Worm (Caenorhabditis elegans) whole organism, young adult: ENCODE results near the gene F54D12.8.

Experiments
- B0035.1 ChIP-seq: sonication (generic microtip); optimal IDR thresholded peaks from 2 replicates; lab custom pipeline; 2016; ENCODE audit warnings: missing genetic modification characterization, mild to moderate bottlenecking, missing compliant biosample characterization, missing genotype, missing genetic modification reagents
- F10E7.11 ChIP-seq: sonication (generic microtip); optimal IDR thresholded peaks from 2 replicates; lab custom pipeline; 2017; ENCODE audit warnings: mild to moderate bottlenecking, missing genetic modification characterization, moderate library complexity, missing compliant biosample characterization
- F33H1.4 ChIP-seq: fragments of 200-800 bp; sonication (Bioruptor generic); IDR thresholded peaks from 2 replicates; pipeline ENCODE4 v1.3.6; 2022; ENCODE audit warnings: missing genetic modification reagents, missing genetic modification characterization, missing compliant biosample characterization
- F55B11.4 ChIP-seq: sonication (generic microtip); optimal IDR thresholded peaks from 2 replicates; lab custom pipeline; 2016; ENCODE audit warnings: missing compliant biosample characterization, missing genetic modification characterization, borderline replicate concordance; ENCODE audit not compliant: insufficient read depth
- F57C9.4 ChIP-seq: sonication (generic microtip); optimal IDR thresholded peaks from 2 replicates; lab custom pipeline; 2017; ENCODE audit warnings: mild to moderate bottlenecking, missing genetic modification characterization, missing compliant biosample characterization
- T07F8.4 ChIP-seq: sonication (generic microtip); optimal IDR thresholded peaks from 2 replicates; lab custom pipeline; 2016; ENCODE audit warnings: mild to moderate bottlenecking, missing genetic modification characterization, moderate library complexity, missing compliant biosample characterization
- T26A5.8 ChIP-seq: sonication (generic microtip); optimal IDR thresholded peaks from 2 replicates; lab custom pipeline; 2016; ENCODE audit warnings: missing genetic modification characterization, missing compliant biosample characterization
- Y53G8AR.9 ChIP-seq: fragments of 200-800 bp; sonication (Bioruptor generic); conservative IDR thresholded peaks from 2 replicates; pipeline ENCODE4 v1.3.6; 2022; ENCODE audit warnings: missing genetic modification reagents, missing genetic modification characterization, missing compliant biosample characterization
- Y56A3A.18 ChIP-seq: fragments of 200-800 bp; sonication (Bioruptor generic); IDR thresholded peaks from 2 replicates; pipeline ENCODE4 v1.3.6; 2022; ENCODE audit warnings: missing genetic modification reagents, missing genetic modification characterization, missing compliant biosample characterization
- Y95B8A.8 ChIP-seq: fragments of 200-800 bp; sonication (Bioruptor generic); IDR thresholded peaks from 2 replicates; pipeline ENCODE4 v1.3.6; 2022; ENCODE audit warnings: missing genetic modification reagents, missing genetic modification characterization, missing compliant biosample characterization
- akir-1 ChIP-seq: fragments of 200-800 bp; sonication (Bioruptor generic); optimal IDR thresholded peaks from 2 replicates; lab custom pipeline; 2018; ENCODE audit warnings: mild to moderate bottlenecking, missing genetic modification characterization, moderate library complexity, missing compliant biosample characterization
- ama-1 ChIP-seq, 3 experiments: fragments of 150-350 bp in 1 of 3; sonication (generic microtip) in 2 of 3; optimal IDR thresholded peaks; 2 replicates each; lab custom pipeline; 2014 to 2018; ENCODE audit warnings: missing biosample characterization in 2 of 3, missing genetic modification characterization in 2 of 3, missing genetic modification reagents in 2 of 3
- athp-1 ChIP-seq: sonication (generic microtip); optimal IDR thresholded peaks from 2 replicates; lab custom pipeline; 2017; ENCODE audit warnings: mild to moderate bottlenecking, missing genetic modification characterization, missing compliant biosample characterization
- attf-3 ChIP-seq: fragments of 200-800 bp; sonication (Bioruptor generic); conservative IDR thresholded peaks from 2 replicates; pipeline ENCODE4 v1.3.6; 2022; ENCODE audit warnings: missing genetic modification reagents, missing genetic modification characterization, missing compliant biosample characterization
- bed-2 ChIP-seq: fragments of 200-800 bp; sonication (Bioruptor generic); IDR thresholded peaks from 2 replicates; pipeline ENCODE4 v1.3.6; 2022; ENCODE audit warnings: missing genetic modification reagents, missing genetic modification characterization, missing compliant biosample characterization
- cebp-2 ChIP-seq: fragments of 200-800 bp; sonication (Bioruptor generic); IDR thresholded peaks from 2 replicates; pipeline ENCODE4 v1.3.6; 2022; ENCODE audit warnings: missing genetic modification characterization, missing compliant biosample characterization
- ceh-100 ChIP-seq: fragments of 200-800 bp; sonication (Bioruptor generic); IDR thresholded peaks from 2 replicates; pipeline ENCODE4 v1.3.6; 2022; ENCODE audit warnings: missing genetic modification reagents, missing genetic modification characterization, missing compliant biosample characterization
- ceh-40 ChIP-seq: fragments of 200-800 bp; sonication (Bioruptor generic); IDR thresholded peaks from 2 replicates; pipeline ENCODE4 v1.3.6; 2022; ENCODE audit warnings: missing genetic modification characterization, missing compliant biosample characterization
- ceh-91 ChIP-seq: fragments of 200-800 bp; sonication (Bioruptor generic); IDR thresholded peaks from 2 replicates; pipeline ENCODE4 v1.3.6; 2022; ENCODE audit warnings: missing genetic modification reagents, missing genetic modification characterization, missing compliant biosample characterization
- dpl-1 ChIP-seq: fragments of 150-350 bp; optimal IDR thresholded peaks from 2 replicates; lab custom pipeline; 2014; ENCODE audit warnings: missing biosample characterization, missing genetic modification reagents, missing genetic modification characterization
- efl-1 ChIP-seq: fragments of 150-350 bp; optimal IDR thresholded peaks from 2 replicates; lab custom pipeline; 2014; ENCODE audit warnings: missing biosample characterization, missing genetic modification reagents, missing genetic modification characterization
- hlh-12 ChIP-seq: sonication (generic microtip); optimal IDR thresholded peaks from 2 replicates; lab custom pipeline; 2016; ENCODE audit warnings: missing genetic modification characterization, missing compliant biosample characterization
- hlh-26 ChIP-seq: fragments of 200-800 bp; sonication (Bioruptor generic); conservative IDR thresholded peaks from 2 replicates; pipeline ENCODE4 v1.3.6; 2022; ENCODE audit warnings: missing genetic modification reagents, missing genetic modification characterization, missing compliant biosample characterization
- let-607 ChIP-seq, 2 experiments: fragments of 200-800 bp in 1 of 2; sonication (Bioruptor generic) in 1 of 2; sonication (generic microtip) in 1 of 2; optimal IDR thresholded peaks; 2 replicates each; lab custom pipeline; 2016 to 2018; ENCODE audit warnings: mild to moderate bottlenecking in 2 of 2, missing compliant biosample characterization in 2 of 2, missing genetic modification characterization in 2 of 2, moderate library complexity in 2 of 2, missing genotype in 1 of 2
- lin-26 ChIP-seq: fragments of 200-800 bp; sonication (Bioruptor generic); IDR thresholded peaks from 2 replicates; pipeline ENCODE4 v1.3.6; 2022; ENCODE audit warnings: missing genetic modification reagents, missing genetic modification characterization, missing compliant biosample characterization
- lin-35 ChIP-seq, 3 experiments: fragments of 150-350 bp in 2 of 3; sonication (generic microtip) in 1 of 3; optimal IDR thresholded peaks; 2 replicates each; lab custom pipeline; 2014 to 2018; ENCODE audit warnings: missing biosample characterization in 3 of 3, missing genetic modification characterization in 3 of 3, missing genetic modification reagents in 3 of 3
- lir-1 ChIP-seq: fragments of 200-800 bp; sonication (Bioruptor generic); conservative IDR thresholded peaks from 2 replicates; pipeline ENCODE4 v1.3.6; 2022; ENCODE audit warnings: missing genetic modification reagents, missing genetic modification characterization, missing compliant biosample characterization
- lsy-27 ChIP-seq: sonication (generic microtip); optimal IDR thresholded peaks from 2 replicates; lab custom pipeline; 2017; ENCODE audit warnings: missing genetic modification characterization, mild to moderate bottlenecking, missing compliant biosample characterization, antibody characterized with exemption, missing genotype, borderline replicate concordance; ENCODE audit not compliant: insufficient read depth
- madf-6 ChIP-seq: fragments of 200-800 bp; sonication (Bioruptor generic); IDR thresholded peaks from 2 replicates; pipeline ENCODE4 v1.3.6; 2022; ENCODE audit warnings: missing genetic modification reagents, missing genetic modification characterization, missing compliant biosample characterization
- mcd-1 ChIP-seq: fragments of 200-800 bp; sonication (Bioruptor generic); IDR thresholded peaks from 2 replicates; pipeline ENCODE4 v1.3.6; 2022; ENCODE audit warnings: missing genetic modification reagents, missing genetic modification characterization, missing compliant biosample characterization
- mxl-1 ChIP-seq: sonication (generic microtip); optimal IDR thresholded peaks from 2 replicates; lab custom pipeline; 2016; ENCODE audit warnings: missing genetic modification characterization, missing compliant biosample characterization
- nfyb-1 ChIP-seq: fragments of 200-800 bp; sonication (Bioruptor generic); IDR thresholded peaks from 2 replicates; pipeline ENCODE4 v1.3.6; 2022; ENCODE audit warnings: missing genetic modification reagents, missing genetic modification characterization, missing compliant biosample characterization
- nhr-90 ChIP-seq: sonication (generic microtip); optimal IDR thresholded peaks from 2 replicates; lab custom pipeline; 2016; ENCODE audit warnings: missing genotype, mild to moderate bottlenecking, missing genetic modification characterization, missing compliant biosample characterization
- pha-4 ChIP-seq: fragments of 150-350 bp; sonication (generic microtip); optimal IDR thresholded peaks from 2 replicates; lab custom pipeline; 2014; ENCODE audit warnings: missing biosample characterization, missing genetic modification reagents, missing genetic modification characterization
- rcor-1 ChIP-seq: fragments of 200-800 bp; sonication (Bioruptor generic); IDR thresholded peaks from 2 replicates; pipeline ENCODE4 v1.3.6; 2022; ENCODE audit warnings: missing genetic modification reagents, missing genetic modification characterization, missing compliant biosample characterization
- rpc-1 ChIP-seq, 2 experiments: fragments of 150-350 bp in 1 of 2; sonication (generic microtip) in 1 of 2; optimal IDR thresholded peaks; 2 replicates each; lab custom pipeline; 2014 to 2018; ENCODE audit warnings: missing biosample characterization in 1 of 2, missing genetic modification characterization in 1 of 2, missing genetic modification reagents in 1 of 2, missing genotype in 1 of 2
- sdz-38 ChIP-seq: sonication (generic microtip); optimal IDR thresholded peaks from 2 replicates; lab custom pipeline; 2016; ENCODE audit warnings: missing genotype, missing genetic modification characterization, missing compliant biosample characterization
- snpc-1.1 ChIP-seq: sonication (generic microtip); optimal IDR thresholded peaks from 2 replicates; lab custom pipeline; 2017; ENCODE audit warnings: missing genetic modification characterization, mild to moderate bottlenecking, missing compliant biosample characterization, antibody characterized with exemption, moderate library complexity, missing genotype, missing genetic modification reagents; ENCODE audit not compliant: insufficient read depth
- snpc-1.3 ChIP-seq: sonication (generic microtip); optimal IDR thresholded peaks from 2 replicates; lab custom pipeline; 2017; ENCODE audit warnings: missing genetic modification characterization, mild to moderate bottlenecking, missing compliant biosample characterization, antibody characterized with exemption, moderate library complexity, missing genotype, missing genetic modification reagents; ENCODE audit not compliant: insufficient read depth
- snpc-3.4 ChIP-seq: sonication (generic microtip); optimal IDR thresholded peaks from 2 replicates; lab custom pipeline; 2017; ENCODE audit warnings: missing genetic modification characterization, mild to moderate bottlenecking, missing compliant biosample characterization, antibody characterized with exemption, moderate library complexity, missing genotype, missing genetic modification reagents
- sptf-2 ChIP-seq: fragments of 200-800 bp; sonication (Bioruptor generic); optimal IDR thresholded peaks from 2 replicates; lab custom pipeline; 2018; ENCODE audit warnings: mild to moderate bottlenecking, missing genetic modification characterization, missing compliant biosample characterization
- zfh-2 ChIP-seq: fragments of 200-800 bp; sonication (Bioruptor generic); conservative IDR thresholded peaks from 2 replicates; pipeline ENCODE4 v1.3.6; 2022; ENCODE audit warnings: missing genetic modification reagents, missing genetic modification characterization, missing compliant biosample characterization
- ztf-18 ChIP-seq: sonication (generic microtip); optimal IDR thresholded peaks from 2 replicates; lab custom pipeline; 2016; ENCODE audit warnings: missing genotype, mild to moderate bottlenecking, missing genetic modification characterization, missing compliant biosample characterization
- ztf-22 ChIP-seq: fragments of 200-800 bp; sonication (Bioruptor generic); optimal IDR thresholded peaks from 2 replicates; lab custom pipeline; 2018; ENCODE audit warnings: mild to moderate bottlenecking, missing genetic modification characterization, moderate library complexity, missing compliant biosample characterization
- ztf-28 ChIP-seq: fragments of 200-800 bp; sonication (Bioruptor generic); IDR thresholded peaks from 2 replicates; pipeline ENCODE4 v1.3.6; 2022; ENCODE audit warnings: missing genetic modification reagents, missing genetic modification characterization, missing compliant biosample characterization
- ztf-3 ChIP-seq: fragments of 200-800 bp; sonication (Bioruptor generic); optimal IDR thresholded peaks from 2 replicates; lab custom pipeline; 2018; ENCODE audit warnings: mild to moderate bottlenecking, missing genetic modification characterization, missing compliant biosample characterization

F54D12.8 gene

DNA sequence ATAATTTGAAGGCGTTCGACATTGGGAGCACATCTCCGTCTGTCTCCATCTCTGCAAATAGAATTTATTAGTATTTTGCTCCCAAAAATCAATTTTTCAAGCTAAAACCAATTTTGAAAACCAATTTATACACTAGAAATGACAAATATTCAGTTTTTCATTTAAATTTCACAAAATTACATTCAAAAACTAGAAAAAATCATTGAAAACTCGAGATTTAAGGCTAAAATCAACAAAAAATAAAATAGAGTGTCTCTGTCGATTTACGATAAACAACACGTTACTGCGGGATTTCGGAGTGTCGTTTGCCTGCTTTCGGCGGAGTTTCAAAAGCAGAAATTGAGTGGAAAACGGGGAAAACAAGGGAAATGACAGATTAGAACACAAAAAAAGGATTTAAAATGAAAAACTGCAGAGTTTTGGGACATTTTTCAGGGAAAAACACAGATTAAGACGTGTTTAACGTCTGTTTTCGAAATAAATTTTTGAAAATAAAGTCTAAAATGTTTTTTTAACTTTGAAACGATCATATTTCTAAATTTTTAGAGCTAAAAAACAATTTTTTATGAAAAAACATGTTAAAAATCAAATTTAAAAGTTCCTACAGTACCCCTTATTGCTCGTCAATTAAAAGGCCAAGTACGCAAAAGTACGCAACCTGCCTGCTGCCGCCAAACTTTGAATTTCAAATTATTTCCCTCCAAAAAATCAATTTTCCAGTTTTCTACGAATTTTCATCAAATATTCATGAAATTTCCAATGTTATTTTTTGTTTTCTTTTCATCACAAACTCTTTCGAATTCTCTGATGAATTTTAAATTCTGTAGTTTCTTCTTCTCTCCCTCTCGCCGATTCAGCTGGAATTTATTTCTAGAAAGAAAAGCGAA lies 39.9 kb upstream of the F54D12.8 start, which contains the start of gene nol-6:
Gene nol-6 (minus strand): TSS at position 51 of the 887 bp plus-strand sequence.
- no peak for TF ChIP-seq ztf-28 (GFP tag; lab: Robert Waterston, UW)
- no peak for TF ChIP-seq snpc-1.3
- no peak for TF ChIP-seq ztf-3 (GFP tag; lab: Kevin White, UChicago)
- no peak for TF ChIP-seq lsy-27 (tag; lab: Kevin White, UChicago)
- peak; percentile 87 for TF ChIP-seq efl-1 (GFP tag; lab: Kevin White, UChicago)
- no peak for TF ChIP-seq Y95B8A.8 (GFP tag; lab: Robert Waterston, UW)
- TF ChIP-seq lir-1 = no peak
- TF ChIP-seq pha-4 = no peak
- no peak for TF ChIP-seq rpc-1 (optimal IDR thresholded peaks at IDR 0.05; lab: Kevin White, UChicago)
- TF ChIP-seq rpc-1 (tag; optimal IDR thresholded peaks at IDR 0.05; lab: Kevin White, UChicago) = no peak
- no peak for TF ChIP-seq ceh-40
- TF ChIP-seq hlh-26 (GFP tag; lab: Robert Waterston, UW) = no peak
- peak; percentile 75 for TF ChIP-seq dpl-1
- no peak for TF ChIP-seq Y53G8AR.9 (GFP tag; lab: Robert Waterston, UW)
- peak; percentile 92 for TF ChIP-seq attf-3 (GFP tag; lab: Robert Waterston, UW)
- TF ChIP-seq nfyb-1 (GFP tag; lab: Robert Waterston, UW) = no peak
- TF ChIP-seq F33H1.4 (GFP tag; lab: Robert Waterston, UW) = peak; percentile 20; the same call in 1 of the 2 replicates
- TF ChIP-seq ceh-100 (GFP tag; lab: Robert Waterston, UW) = no peak
- no peak for TF ChIP-seq ama-1 (optimal IDR thresholded peaks at IDR 0.05; lab: Kevin White, UChicago)
- TF ChIP-seq ama-1 (GFP tag; optimal IDR thresholded peaks at IDR 0.05; lab: Kevin White, UChicago) = no peak
- no peak for TF ChIP-seq cebp-2
- TF ChIP-seq snpc-3.4 (tag; lab: Kevin White, UChicago) = peak; percentile 35
- no peak for TF ChIP-seq ztf-18 (tag; lab: Kevin White, UChicago)
- no peak for TF ChIP-seq sdz-38 (tag; lab: Kevin White, UChicago)
- no peak for TF ChIP-seq bed-2
- TF ChIP-seq ztf-22 (GFP tag; lab: Kevin White, UChicago) = no peak
- no peak for TF ChIP-seq T07F8.4 (tag; lab: Kevin White, UChicago)
- TF ChIP-seq F57C9.4 = no peak
- no peak for TF ChIP-seq snpc-1.1
- no peak for TF ChIP-seq F55B11.4 (tag; lab: Kevin White, UChicago)
- TF ChIP-seq athp-1 (tag; lab: Kevin White, UChicago) = no peak
- no peak for TF ChIP-seq T26A5.8 (tag; lab: Kevin White, UChicago)
- no peak for TF ChIP-seq mcd-1 (GFP tag; lab: Robert Waterston, UW)
- TF ChIP-seq hlh-12 (tag; lab: Kevin White, UChicago) = no peak
- TF ChIP-seq lin-26 (GFP tag; lab: Robert Waterston, UW) = no peak
- peak; percentile 86 for TF ChIP-seq madf-6 (GFP tag; lab: Robert Waterston, UW)
- TF ChIP-seq zfh-2 (GFP tag; lab: Robert Waterston, UW) = no peak
- no peak for TF ChIP-seq akir-1 (GFP tag; lab: Kevin White, UChicago)
- TF ChIP-seq B0035.1 (tag; lab: Kevin White, UChicago) = no peak
- TF ChIP-seq mxl-1 (tag; lab: Kevin White, UChicago) = no peak
- no peak for TF ChIP-seq let-607 (tag; optimal IDR thresholded peaks at IDR 0.05; lab: Kevin White, UChicago)
- TF ChIP-seq Y56A3A.18 (GFP tag; lab: Robert Waterston, UW) = no peak
- no peak for TF ChIP-seq lin-35 (GFP tag; optimal IDR thresholded peaks at IDR 0.05; lab: Kevin White, UChicago)
- TF ChIP-seq rcor-1 (GFP tag; lab: Robert Waterston, UW) = no peak
- no peak for TF ChIP-seq sptf-2 (GFP tag; lab: Kevin White, UChicago)
- TF ChIP-seq nhr-90 = no peak
- peak; percentile 42; the same call in 1 of the 2 replicates for TF ChIP-seq ceh-91
- no peak for TF ChIP-seq F10E7.11 (tag; lab: Kevin White, UChicago)
